Fruit fly (Drosophila melanogaster) whole organism, embryonic: Measurements from ENCODE around the gene ato.

Source experiments
- Aef1 ChIP-seq: fragments of 200-800 bp; sonication (Bioruptor generic); IDR thresholded peaks from 3 replicates; pipeline ENCODE4 v1.3.6; 2022; ENCODE audit warnings: missing biosample characterization, missing genetic modification characterization
- B-H1 ChIP-seq: fragments of 200-800 bp; sonication (Bioruptor generic); IDR thresholded peaks from 3 replicates; pipeline ENCODE4 v1.3.6; 2022; ENCODE audit warnings: missing biosample characterization, missing genetic modification characterization
- BtbVII ChIP-seq: fragments of 200-800 bp; sonication (Bioruptor generic); optimal IDR thresholded peaks from 3 replicates; lab custom pipeline; 2017; ENCODE audit warnings: missing biosample characterization, mild to moderate bottlenecking, missing genetic modification characterization
- CG10147 ChIP-seq: fragments of 200-800 bp; sonication (Bioruptor generic); optimal IDR thresholded peaks from 2 replicates; lab custom pipeline; 2019; ENCODE audit warnings: missing biosample characterization, mild to moderate bottlenecking, missing genetic modification characterization, moderate library complexity
- CG1024 ChIP-seq: fragments of 200-800 bp; sonication (Bioruptor generic); IDR thresholded peaks from 2 replicates; pipeline ENCODE4 v1.3.6; 2022; ENCODE audit warnings: missing biosample characterization, missing genetic modification characterization
- CG10274 ChIP-seq: fragments of 200-800 bp; sonication (Bioruptor generic); optimal IDR thresholded peaks from 3 replicates; lab custom pipeline; 2017; ENCODE audit warnings: missing biosample characterization, mild to moderate bottlenecking, missing genetic modification characterization
- CG10321 ChIP-seq: fragments of 200-800 bp; sonication (Bioruptor generic); IDR thresholded peaks from 2 replicates; pipeline ENCODE4 v1.3.6; 2022; ENCODE audit warnings: missing biosample characterization, missing genetic modification characterization
- CG10462 ChIP-seq: fragments of 200-800 bp; sonication (Bioruptor generic); optimal IDR thresholded peaks from 2 replicates; lab custom pipeline; 2016; ENCODE audit warnings: missing biosample characterization, missing genetic modification characterization
- CG11696 ChIP-seq: fragments of 200-800 bp; sonication (Bioruptor generic); IDR thresholded peaks from 2 replicates; pipeline ENCODE4 v1.3.6; 2022; ENCODE audit warnings: missing biosample characterization, missing genetic modification characterization
- CG17361 ChIP-seq: fragments of 200-800 bp; sonication (Bioruptor generic); IDR thresholded peaks from 3 replicates; pipeline ENCODE4 v1.3.6; 2022; ENCODE audit warnings: missing biosample characterization, missing genetic modification characterization
- CG2116 ChIP-seq: fragments of 200-800 bp; sonication (Bioruptor generic); optimal IDR thresholded peaks from 3 replicates; lab custom pipeline; 2018; ENCODE audit warnings: missing biosample characterization, mild to moderate bottlenecking, missing genetic modification characterization
- CG2678 ChIP-seq: fragments of 200-800 bp; sonication (Bioruptor generic); optimal IDR thresholded peaks from 3 replicates; lab custom pipeline; 2019; ENCODE audit warnings: missing biosample characterization, mild to moderate bottlenecking, missing genetic modification characterization, moderate library complexity
- CG2875 ChIP-seq: fragments of 200-800 bp; sonication (Bioruptor generic); optimal IDR thresholded peaks from 2 replicates; lab custom pipeline; 2017; ENCODE audit warnings: missing biosample characterization, mild to moderate bottlenecking, missing genetic modification characterization, missing genetic modification reagents
- CG3065 ChIP-seq: fragments of 200-800 bp; sonication (Bioruptor generic); optimal IDR thresholded peaks from 2 replicates; lab custom pipeline; 2016; ENCODE audit warnings: missing biosample characterization, missing genetic modification characterization
- CG4424 ChIP-seq: fragments of 200-800 bp; sonication (Bioruptor generic); optimal IDR thresholded peaks from 3 replicates; lab custom pipeline; 2016; ENCODE audit warnings: missing biosample characterization, missing genetic modification characterization
- CG4854 ChIP-seq: fragments of 200-800 bp; sonication (Bioruptor generic); optimal IDR thresholded peaks from 2 replicates; lab custom pipeline; 2016; ENCODE audit warnings: missing biosample characterization, missing genetic modification characterization, inconsistent platforms
- CG6791 ChIP-seq: fragments of 200-800 bp; sonication (Bioruptor generic); IDR thresholded peaks from 3 replicates; pipeline ENCODE4 v1.3.6; 2022; ENCODE audit warnings: missing biosample characterization, missing genetic modification characterization; ENCODE audit not compliant: partially characterized antibody
- CG6813 ChIP-seq: fragments of 200-800 bp; sonication (Bioruptor generic); optimal IDR thresholded peaks from 2 replicates; lab custom pipeline; 2017; ENCODE audit warnings: missing biosample characterization, missing genetic modification characterization, mild to moderate bottlenecking, moderate library complexity, missing genetic modification reagents
- CG7987 ChIP-seq: fragments of 200-800 bp; sonication (Bioruptor generic); optimal IDR thresholded peaks from 2 replicates; lab custom pipeline; 2018; ENCODE audit warnings: missing biosample characterization, mild to moderate bottlenecking, missing genetic modification characterization, moderate library complexity
- CG9437 ChIP-seq: fragments of 200-800 bp; sonication (Bioruptor generic); optimal IDR thresholded peaks from 2 replicates; lab custom pipeline; 2018; ENCODE audit warnings: missing biosample characterization, mild to moderate bottlenecking, missing genetic modification characterization
- Chrac-16 ChIP-seq: fragments of 200-800 bp; sonication (Bioruptor generic); optimal IDR thresholded peaks from 3 replicates; lab custom pipeline; 2016; ENCODE audit warnings: missing biosample characterization, missing genetic modification characterization
- CoRest ChIP-seq: fragments of 200-800 bp; sonication (Bioruptor generic); optimal IDR thresholded peaks from 3 replicates; lab custom pipeline; 2018; ENCODE audit warnings: missing biosample characterization, mild to moderate bottlenecking, missing genetic modification characterization, moderate library complexity
- D ChIP-seq, 2 experiments: fragments of 200-800 bp in 1 of 2; fragments of >200 bp in 1 of 2; sonication (Bioruptor generic) in 1 of 2; optimal IDR thresholded peaks; 2 replicates in 1 of 2; 3 replicates in 1 of 2; lab custom pipeline; 2017; ENCODE audit warnings: mild to moderate bottlenecking in 1 of 2, missing biosample characterization in 1 of 2, missing genetic modification characterization in 1 of 2, missing genetic modification reagents in 1 of 2
- E2f1 ChIP-seq: fragments of 200-800 bp; sonication (Bioruptor generic); IDR thresholded peaks from 2 replicates; pipeline ENCODE4 v1.3.6; 2022; ENCODE audit warnings: missing biosample characterization, missing genetic modification characterization
- Eip74EF ChIP-seq, 2 experiments: fragments of 200-800 bp in 1 of 2; fragments of >200 bp in 1 of 2; sonication (Bioruptor generic) in 1 of 2; optimal IDR thresholded peaks; 2 replicates each; lab custom pipeline; 2017 to 2019; ENCODE audit warnings: missing biosample characterization in 2 of 2, missing genetic modification characterization in 2 of 2, mild to moderate bottlenecking in 1 of 2, moderate library complexity in 1 of 2
- HHEX ChIP-seq: fragments of 200-800 bp; sonication (Bioruptor generic); optimal IDR thresholded peaks from 3 replicates; lab custom pipeline; 2017; ENCODE audit warnings: missing biosample characterization, mild to moderate bottlenecking, missing genetic modification characterization, missing genetic modification reagents
- Hmx ChIP-seq: fragments of 200-800 bp; sonication (Bioruptor generic); optimal IDR thresholded peaks from 2 replicates; lab custom pipeline; 2016; ENCODE audit warnings: missing biosample characterization, missing genetic modification characterization
- Lpt ChIP-seq: fragments of >200 bp; optimal IDR thresholded peaks from 2 replicates; lab custom pipeline; 2018; ENCODE audit warnings: missing biosample characterization, missing genetic modification characterization
- Nf-YC ChIP-seq: fragments of 200-800 bp; optimal IDR thresholded peaks from 3 replicates; lab custom pipeline; 2019; ENCODE audit warnings: missing biosample characterization, mild to moderate bottlenecking, missing genetic modification characterization, moderate library complexity
- NfI ChIP-seq: fragments of 200-800 bp; sonication (Bioruptor generic); optimal IDR thresholded peaks from 3 replicates; lab custom pipeline; 2018; ENCODE audit warnings: missing biosample characterization, mild to moderate bottlenecking, missing genetic modification characterization, moderate library complexity
- Oaz ChIP-seq: fragments of 200-800 bp; sonication (Bioruptor generic); IDR thresholded peaks from 2 replicates; pipeline ENCODE4 v1.3.6; 2022; ENCODE audit warnings: missing biosample characterization, missing genetic modification characterization
- Taf1 ChIP-seq: fragments of 200-800 bp; sonication (Bioruptor generic); IDR thresholded peaks from 2 replicates; pipeline ENCODE4 v1.3.6; 2022; ENCODE audit warnings: missing biosample characterization, missing genetic modification characterization
- amos ChIP-seq: fragments of 200-800 bp; sonication (Bioruptor generic); IDR thresholded peaks from 2 replicates; pipeline ENCODE4 v1.3.6; 2022; ENCODE audit warnings: missing biosample characterization, missing genetic modification characterization; ENCODE audit not compliant: partially characterized antibody
- ato ChIP-seq: fragments of 200-800 bp; sonication (Bioruptor generic); IDR thresholded peaks from 2 replicates; pipeline ENCODE4 v1.3.6; 2022; ENCODE audit warnings: missing biosample characterization, missing genetic modification characterization; ENCODE audit not compliant: partially characterized antibody
- dati ChIP-seq: fragments of 200-800 bp; sonication (Bioruptor generic); IDR thresholded peaks from 2 replicates; pipeline ENCODE4 v1.3.6; 2022; ENCODE audit warnings: missing biosample characterization, missing genetic modification characterization
- fu2 ChIP-seq: fragments of 200-800 bp; sonication (Bioruptor generic); optimal IDR thresholded peaks from 2 replicates; lab custom pipeline; 2016; ENCODE audit warnings: missing biosample characterization, missing genetic modification characterization
- h ChIP-seq: fragments of >200 bp; optimal IDR thresholded peaks from 2 replicates; lab custom pipeline; 2017
- inv ChIP-seq: fragments of 200-800 bp; sonication (Bioruptor generic); IDR thresholded peaks from 2 replicates; pipeline ENCODE4 v1.3.6; 2022; ENCODE audit warnings: missing biosample characterization, missing genetic modification characterization; ENCODE audit not compliant: partially characterized antibody
- knrl ChIP-seq: fragments of 200-800 bp; sonication (Bioruptor generic); IDR thresholded peaks from 3 replicates; pipeline ENCODE4 v1.3.6; 2022; ENCODE audit warnings: missing biosample characterization, missing genetic modification characterization; ENCODE audit not compliant: partially characterized antibody
- org-1 ChIP-seq: fragments of 200-800 bp; sonication (Bioruptor generic); optimal IDR thresholded peaks from 2 replicates; lab custom pipeline; 2017; ENCODE audit warnings: missing biosample characterization, missing genetic modification characterization
- p53 ChIP-seq: fragments of 200-800 bp; sonication (Bioruptor generic); optimal IDR thresholded peaks from 2 replicates; lab custom pipeline; 2016; ENCODE audit warnings: missing biosample characterization, missing genetic modification characterization
- pho ChIP-seq: fragments of 200-800 bp; sonication (Bioruptor generic); optimal IDR thresholded peaks from 2 replicates; lab custom pipeline; 2016; ENCODE audit warnings: missing biosample characterization, missing genetic modification characterization
- phol ChIP-seq: fragments of 200-800 bp; sonication (Bioruptor generic); optimal IDR thresholded peaks from 3 replicates; lab custom pipeline; 2018; ENCODE audit warnings: missing biosample characterization, mild to moderate bottlenecking, missing genetic modification characterization, moderate library complexity
- pita ChIP-seq: fragments of 200-800 bp; sonication (Bioruptor generic); optimal IDR thresholded peaks from 2 replicates; lab custom pipeline; 2017; ENCODE audit warnings: missing biosample characterization, mild to moderate bottlenecking, missing genetic modification characterization
- rib ChIP-seq: fragments of 200-800 bp; sonication (Bioruptor generic); IDR thresholded peaks from 2 replicates; pipeline ENCODE4 v1.3.6; 2022; ENCODE audit warnings: missing biosample characterization, missing genetic modification characterization
- sob ChIP-seq: fragments of 200-800 bp; sonication (Bioruptor generic); IDR thresholded peaks from 2 replicates; pipeline ENCODE4 v1.3.6; 2022; ENCODE audit warnings: missing biosample characterization, missing genetic modification characterization
- sr ChIP-seq: fragments of 200-800 bp; sonication (Bioruptor generic); IDR thresholded peaks from 3 replicates; pipeline ENCODE4 v1.3.6; 2022; ENCODE audit warnings: missing biosample characterization, missing genetic modification characterization
- stc ChIP-seq: fragments of 200-800 bp; sonication (Bioruptor generic); IDR thresholded peaks from 2 replicates; pipeline ENCODE4 v1.3.6; 2022; ENCODE audit warnings: missing biosample characterization, missing genetic modification characterization
- twi ChIP-seq: fragments of 200-800 bp; optimal IDR thresholded peaks from 2 replicates; lab custom pipeline; 2019; ENCODE audit warnings: missing biosample characterization, mild to moderate bottlenecking, missing genetic modification characterization, moderate library complexity
- unpg ChIP-seq: fragments of 200-800 bp; sonication (Bioruptor generic); optimal IDR thresholded peaks from 3 replicates; lab custom pipeline; 2018; ENCODE audit warnings: missing biosample characterization, mild to moderate bottlenecking, missing genetic modification characterization, moderate library complexity

ato gene

dm6 chr3R:8243720-8244119 lies 34.1 kb upstream of the ato start, which contains the start of the genes CG9636, CG18749 and CG33722 (continued):
- TF ChIP-seq sr (GFP tag; lab: Robert Waterston, UW) (no peak), dati (GFP tag; lab: Robert Waterston, UW) (no peak), Oaz (no peak), Chrac-16 (GFP tag; lab: Kevin White, UChicago) (peak; percentile 73), knrl (GFP tag; lab: Robert Waterston, UW) (peak; percentile 94), CG6791 (peak; percentile 91), CG11696 (GFP tag; lab: Robert Waterston, UW) (0 out of 2 replicates have a peak, but pooled peaks have one; percentile 23), CG10462 (GFP tag; lab: Kevin White, UChicago) (no peak), B-H1 (GFP tag; lab: Robert Waterston, UW) (peak; percentile 53; the same call in 2 of the 3 replicates), D (optimal IDR thresholded peaks at IDR 0.05; lab: Kevin White, UChicago) (no peak), D (GFP tag; optimal IDR thresholded peaks at IDR 0.05; lab: Kevin White, UChicago) (peak; percentile 10), sob (GFP tag; lab: Robert Waterston, UW) (peak; percentile 76), BtbVII (GFP tag; lab: Kevin White, UChicago) (peak; percentile 4), Hmx (no peak), CG10321 (GFP tag; lab: Robert Waterston, UW) (no peak), CG10147 (GFP tag; lab: Kevin White, UChicago) (peak; percentile 62), h (lab: Kevin White, UChicago) (no peak), CG17361 (peak; percentile 80), Eip74EF (GFP tag; optimal IDR thresholded peaks at IDR 0.05; lab: Kevin White, UChicago) (peak in 1 of 2 experiments; percentile 65), CG7987 (GFP tag; lab: Kevin White, UChicago) (peak; percentile 21), CG2116 (GFP tag; lab: Kevin White, UChicago) (peak; percentile 93), CG3065 (GFP tag; lab: Kevin White, UChicago) (peak; percentile 24), HHEX (GFP tag; lab: Kevin White, UChicago) (peak; percentile 44), CG1024 (peak; percentile 18; the same call in 1 of the 2 replicates), inv (peak; percentile 92), Lpt (GFP tag; lab: Kevin White, UChicago) (no peak), pho (GFP tag; lab: Kevin White, UChicago) (peak; percentile 45), CG4424 (GFP tag; lab: Kevin White, UChicago) (peak; percentile 85), CG9437 (GFP tag; lab: Kevin White, UChicago) (peak; percentile 76), CG4854 (GFP tag; lab: Kevin White, UChicago) (peak; percentile 43), CG10274 (GFP tag; lab: Kevin White, UChicago) (no peak), CG2875 (GFP tag; lab: Kevin White, UChicago) (peak; percentile 1), ato (GFP tag; lab: Robert Waterston, UW) (peak; percentile 98), fu2 (GFP tag; lab: Kevin White, UChicago) (no peak), Nf-YC (tag; lab: Kevin White, UChicago) (peak; percentile 74), CoRest (tag; lab: Kevin White, UChicago) (peak; percentile 80), twi (tag; lab: Kevin White, UChicago) (peak; percentile 56), stc (0 out of 2 replicates have a peak, but pooled peaks have one; percentile 46), phol (tag; lab: Kevin White, UChicago) (peak; percentile 73), unpg (GFP tag; lab: Kevin White, UChicago) (peak; percentile 72), org-1 (GFP tag; lab: Kevin White, UChicago) (no peak), amos (GFP tag; lab: Robert Waterston, UW) (peak; percentile 88), pita (no peak), NfI (GFP tag; lab: Kevin White, UChicago) (peak; percentile 61), p53 (GFP tag; lab: Kevin White, UChicago) (no peak), E2f1 (peak; percentile 63), Taf1 (no peak), CG2678 (no peak), rib (GFP tag; lab: Robert Waterston, UW) (peak; percentile 44; the same call in 1 of the 2 replicates), Aef1 (GFP tag; lab: Robert Waterston, UW) (peak; percentile 61; the same call in 2 of the 3 replicates), CG6813 (GFP tag; lab: Kevin White, UChicago) (no peak)
